Fruit fly (Drosophila melanogaster): ENCODE data around the gene grnd.

dm6 chr2L:18477455-18477854 lies 7.8 kb upstream of the grnd start:
- TF ChIP-seq usp (GFP tag; optimal IDR thresholded peaks at IDR 0.05) (no peak), psq (optimal IDR thresholded peaks at IDR 0.05) (no peak), pan (optimal IDR thresholded peaks at IDR 0.05) (no peak), EcR (GFP tag; optimal IDR thresholded peaks at IDR 0.05) (no peak), CG8478 (optimal IDR thresholded peaks at IDR 0.05) (no peak), Dll (optimal IDR thresholded peaks at IDR 0.05) (no peak)

Data from whole organism.